Fruit fly (Drosophila melanogaster) whole organism, pupa: Measurements from ENCODE around the gene CG13056.

Experiments
- CG13204 ChIP-seq: fragments of 200-800 bp; sonication (Bioruptor generic); optimal IDR thresholded peaks from 2 replicates; lab custom pipeline; 2018; ENCODE audit warnings: missing biosample characterization, mild to moderate bottlenecking, missing genetic modification characterization, moderate library complexity
- CG14655 ChIP-seq: fragments of 200-800 bp; sonication (Bioruptor generic); optimal IDR thresholded peaks from 3 replicates; lab custom pipeline; 2017; ENCODE audit warnings: mild to moderate bottlenecking, missing biosample characterization, missing genetic modification reagents, missing genetic modification characterization
- CG15710 ChIP-seq: fragments of 200-800 bp; sonication (Bioruptor generic); optimal IDR thresholded peaks from 2 replicates; lab custom pipeline; 2018; ENCODE audit warnings: missing biosample characterization, mild to moderate bottlenecking, missing genetic modification characterization, moderate library complexity
- CG17806 ChIP-seq: fragments of 200-800 bp; sonication (Bioruptor generic); optimal IDR thresholded peaks from 2 replicates; lab custom pipeline; 2018; ENCODE audit warnings: missing biosample characterization, mild to moderate bottlenecking, missing genetic modification characterization, moderate library complexity
- CG8301 ChIP-seq: fragments of 200-800 bp; sonication (Bioruptor generic); optimal IDR thresholded peaks from 2 replicates; lab custom pipeline; 2018; ENCODE audit warnings: missing biosample characterization, mild to moderate bottlenecking, missing genetic modification characterization
- CG9948 ChIP-seq: fragments of 200-800 bp; sonication (Bioruptor generic); optimal IDR thresholded peaks from 2 replicates; lab custom pipeline; 2018; ENCODE audit warnings: missing biosample characterization, mild to moderate bottlenecking, missing genetic modification characterization, moderate library complexity
- EcR ChIP-seq: fragments of 200-800 bp; sonication (Bioruptor generic); optimal IDR thresholded peaks from 3 replicates; lab custom pipeline; 2019; ENCODE audit warnings: missing biosample characterization, missing genetic modification characterization, mild to moderate bottlenecking, moderate library complexity, missing genetic modification reagents
- Pif1A ChIP-seq: fragments of 200-800 bp; sonication (Bioruptor generic); optimal IDR thresholded peaks from 3 replicates; lab custom pipeline; 2016; ENCODE audit warnings: missing biosample characterization, missing genetic modification characterization
- Pif1B ChIP-seq: fragments of 200-800 bp; sonication (Bioruptor generic); optimal IDR thresholded peaks from 3 replicates; lab custom pipeline; 2016; ENCODE audit warnings: missing biosample characterization, missing genetic modification characterization
- gl ChIP-seq: fragments of 200-800 bp; sonication (Bioruptor generic); optimal IDR thresholded peaks from 2 replicates; lab custom pipeline; 2018; ENCODE audit warnings: missing biosample characterization, mild to moderate bottlenecking, missing genetic modification characterization

DNA sequence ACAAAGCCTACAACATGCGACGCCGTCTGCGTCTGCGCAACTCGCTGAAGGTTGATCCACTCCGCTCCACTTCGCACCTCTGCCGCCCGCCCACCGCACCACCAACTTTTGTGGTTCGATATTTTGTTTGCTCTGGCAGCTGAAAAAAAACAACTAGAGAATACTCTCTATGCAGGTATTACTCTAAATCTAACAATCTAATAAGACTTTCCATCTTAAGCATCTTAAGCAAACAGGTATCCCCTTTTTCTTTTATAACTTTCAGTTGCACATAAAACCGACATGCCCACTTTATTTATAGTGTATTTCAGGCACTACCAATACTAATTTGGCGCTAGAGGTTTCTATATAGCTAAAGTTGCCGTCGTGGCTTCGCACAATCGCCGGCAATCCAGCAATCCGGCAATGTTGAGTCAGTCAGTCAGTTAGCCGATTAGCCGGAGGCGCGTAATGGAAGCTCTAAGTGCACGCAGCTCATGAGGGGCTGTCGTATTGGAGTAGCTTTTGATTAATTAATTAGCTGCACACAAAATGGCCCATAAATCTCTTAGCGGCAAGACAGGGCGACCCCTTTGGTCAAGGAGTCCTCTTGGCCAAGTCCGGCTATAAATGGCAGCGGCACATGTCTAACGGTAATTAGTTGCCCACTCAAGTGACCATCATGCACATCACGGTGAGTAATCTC lies 4.8 kb upstream of the CG13056 start, which contains the start of gene CG13058:
- TF ChIP-seq Pif1B = no peak
- no peak for TF ChIP-seq gl (tag; lab: Kevin White, UChicago)
- TF ChIP-seq CG15710 (tag; lab: Kevin White, UChicago) = peak; percentile 69
- TF ChIP-seq CG14655 (GFP tag; lab: Kevin White, UChicago) = peak; percentile 68
- TF ChIP-seq CG17806 (tag; lab: Kevin White, UChicago) = peak; percentile 38
- peak; percentile 1 for TF ChIP-seq EcR (GFP tag; lab: Kevin White, UChicago)
- TF ChIP-seq CG13204 (GFP tag; lab: Kevin White, UChicago) = no peak
- peak; percentile 7 for TF ChIP-seq Pif1A (GFP tag; lab: Kevin White, UChicago)
- peak; percentile 66 for TF ChIP-seq CG8301 (tag; lab: Kevin White, UChicago)
- peak; percentile 55 for TF ChIP-seq CG9948 (tag; lab: Kevin White, UChicago)
